Worm (Caenorhabditis elegans): ENCODE measurements around the gene pde-2.

Gene pde-2

ce11 chrIII:9001491-9001890 lies 19.8 kb upstream of the pde-2 start:
- TF ChIP-seq die-1 (tag; optimal IDR thresholded peaks at IDR 0.05) (no peak), K11D2.4 (GFP tag; IDR thresholded peaks at IDR 0.05) (no peak), rpc-1 (optimal IDR thresholded peaks at IDR 0.05) (no peak), rpc-1 (tag; optimal IDR thresholded peaks at IDR 0.05) (no peak), egrh-3 (GFP tag; IDR thresholded peaks at IDR 0.05) (no peak), Y53F4B.3 (GFP tag; IDR thresholded peaks at IDR 0.05) (no peak), pha-4 (tag; optimal IDR thresholded peaks at IDR 0.05) (no peak), somi-1 (GFP tag; optimal IDR thresholded peaks at IDR 0.05) (no peak), tbp1 (GFP tag; optimal IDR thresholded peaks at IDR 0.05) (no peak), efl-1 (GFP tag; optimal IDR thresholded peaks at IDR 0.05) (peak; percentile 86), rcor-1 (GFP tag; IDR thresholded peaks at IDR 0.05) (0 out of 2 replicates have a peak, but pooled peaks have one; percentile 31), F57C9.4 (tag; optimal IDR thresholded peaks at IDR 0.05) (no peak), B0019.2 (GFP tag; conservative IDR thresholded peaks at IDR 0.05) (no peak), ceh-91 (GFP tag; IDR thresholded peaks at IDR 0.05) (peak; percentile 63), lin-54 (GFP tag; optimal IDR thresholded peaks at IDR 0.05) (peak; percentile 70), F22D6.2 (tag; optimal IDR thresholded peaks at IDR 0.05) (no peak), F33H1.4 (GFP tag; IDR thresholded peaks at IDR 0.05) (peak; percentile 91), bed-1 (GFP tag; IDR thresholded peaks at IDR 0.05) (no peak), Y53G8AR.9 (GFP tag; conservative IDR thresholded peaks at IDR 0.05) (no peak; the same call in 1 of the 2 replicates), lsy-27 (tag; optimal IDR thresholded peaks at IDR 0.05; ENCODE audit: borderline replicate concordance, insufficient read depth) (no peak), D2030.7 (GFP tag; IDR thresholded peaks at IDR 0.05) (peak; percentile 66), B0035.1 (tag; optimal IDR thresholded peaks at IDR 0.05) (no peak), madf-6 (GFP tag; IDR thresholded peaks at IDR 0.05) (peak; percentile 91), Y95B8A.8 (GFP tag; IDR thresholded peaks at IDR 0.05) (no peak), mxl-1 (tag; optimal IDR thresholded peaks at IDR 0.05) (no peak), mcd-1 (GFP tag; IDR thresholded peaks at IDR 0.05) (no peak), T07F8.4 (tag; optimal IDR thresholded peaks at IDR 0.05) (no peak), him-1 (tag; optimal IDR thresholded peaks at IDR 0.05) (no peak), K12H6.12 (tag; optimal IDR thresholded peaks at IDR 0.05) (no peak), nfya-2 (GFP tag; IDR thresholded peaks at IDR 0.05) (no peak), lsl-1 (GFP tag; optimal IDR thresholded peaks at IDR 0.05) (peak; percentile 83), dpl-1 (GFP tag; optimal IDR thresholded peaks at IDR 0.05) (peak; percentile 75), zfh-2 (GFP tag; conservative IDR thresholded peaks at IDR 0.05) (no peak), F23B12.7 (tag; optimal IDR thresholded peaks at IDR 0.05; ENCODE audit: insufficient read depth) (no peak), ccch-3 (GFP tag; optimal IDR thresholded peaks at IDR 0.05) (no peak), ama-1 (optimal IDR thresholded peaks at IDR 0.05) (no peak), ama-1 (GFP tag; optimal IDR thresholded peaks at IDR 0.05) (no peak), egl-18 (GFP tag; IDR thresholded peaks at IDR 0.05) (no peak), madf-10 (tag; optimal IDR thresholded peaks at IDR 0.05) (no peak), ztf-22 (GFP tag; optimal IDR thresholded peaks at IDR 0.05) (no peak), snpc-3.4 (tag; optimal IDR thresholded peaks at IDR 0.05) (no peak), B0336.3 (GFP tag; IDR thresholded peaks at IDR 0.05) (no peak), rec-8 (tag; optimal IDR thresholded peaks at IDR 0.05) (no peak), let-526 (GFP tag; IDR thresholded peaks at IDR 0.05) (no peak), C17E4.6 (GFP tag; IDR thresholded peaks at IDR 0.05) (peak; percentile 24; the same call in 1 of the 2 replicates), ztf-18 (tag; optimal IDR thresholded peaks at IDR 0.05) (peak; percentile 7), nhr-179 (tag; optimal IDR thresholded peaks at IDR 0.05) (no peak), xnd-1 (tag; optimal IDR thresholded peaks at IDR 0.05) (peak; percentile 76), hmg-20 (GFP tag; IDR thresholded peaks at IDR 0.05) (no peak), sptf-2 (GFP tag; optimal IDR thresholded peaks at IDR 0.05) (no peak)

Data from whole organism, young adult.